Worm (Caenorhabditis elegans) whole organism, L1 larva: ENCODE measurements around the gene F28B1.2.
A peak's percentile ranks its signal among the peaks of the same experiment; 100 is the strongest.

Source experiments
- F16B12.6 ChIP-seq: fragments of 150-350 bp; optimal IDR thresholded peaks from 2 replicates; lab custom pipeline; 2014; ENCODE audit warnings: missing biosample characterization, missing genetic modification characterization
- aha-1 ChIP-seq: fragments of 150-350 bp; optimal IDR thresholded peaks from 2 replicates; lab custom pipeline; 2014; ENCODE audit warnings: missing biosample characterization, missing genetic modification characterization
- efl-1 ChIP-seq, 4 experiments: fragments of 150-350 bp; optimal IDR thresholded peaks in 3 of 4; peaks in 1 of 4; 1 replicate in 1 of 4; 2 replicates in 3 of 4; lab custom pipeline; 2014; ENCODE audit warnings: missing biosample characterization in 2 of 4, missing genetic modification characterization in 2 of 4, missing genetic modification reagents in 2 of 4
- lin-39 ChIP-seq: fragments of 150-350 bp; optimal IDR thresholded peaks from 2 replicates; lab custom pipeline; 2014; ENCODE audit warnings: missing biosample characterization, missing genetic modification reagents, missing genetic modification characterization
- sox-4 ChIP-seq: sonication (generic microtip); optimal IDR thresholded peaks from 2 replicates; lab custom pipeline; 2016; ENCODE audit warnings: missing genetic modification characterization, missing compliant biosample characterization
- tlp-1 ChIP-seq: fragments of 150-350 bp; optimal IDR thresholded peaks from 2 replicates; lab custom pipeline; 2014; ENCODE audit warnings: missing biosample characterization, missing genetic modification characterization
- unc-98 ChIP-seq: fragments of 200-800 bp; sonication (Bioruptor generic); IDR thresholded peaks from 2 replicates; pipeline ENCODE4 v1.3.6; 2022; ENCODE audit warnings: missing genetic modification characterization, missing compliant biosample characterization

F28B1.2 gene

DNA sequence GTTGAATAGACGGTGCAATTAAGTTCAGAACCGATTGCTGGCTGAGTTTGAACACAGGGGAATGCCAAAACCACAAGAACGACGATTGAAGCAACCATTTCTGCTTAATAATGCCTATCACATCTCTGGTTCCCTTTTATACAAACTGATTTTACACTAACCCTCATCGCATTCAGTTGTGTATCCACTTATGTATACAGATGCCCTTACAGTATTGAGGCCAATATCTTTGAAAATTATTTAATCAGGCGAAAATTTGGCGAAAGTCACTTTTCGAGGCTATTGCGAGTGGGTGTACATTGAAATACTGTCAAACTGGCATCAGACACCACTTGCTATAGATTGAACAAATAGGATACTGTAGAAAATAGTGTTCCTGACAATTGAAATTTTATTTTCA lies 54.1 kb downstream of the F28B1.2 start, which contains the start of the genes ZK218.3 and ZK218.4:
Gene ZK218.3 (minus strand): TSS at position 101 of the 400 bp plus-strand sequence.
Gene ZK218.4 (plus strand): TSS at position 186 of the 400 bp plus-strand sequence.
- no peak for TF ChIP-seq lin-39 (tag; lab: Kevin White, UChicago)
- no peak for TF ChIP-seq aha-1 (tag; lab: Kevin White, UChicago)
- TF ChIP-seq unc-98 (GFP tag; lab: Robert Waterston, UW): no peak
- no peak for TF ChIP-seq F16B12.6 (tag; lab: Kevin White, UChicago)
- TF ChIP-seq sox-4 (tag; lab: Kevin White, UChicago): no peak
- TF ChIP-seq tlp-1 (tag; lab: Kevin White, UChicago): no peak
- no peak for TF ChIP-seq efl-1 (optimal IDR thresholded peaks at IDR 0.05; lab: Kevin White, UChicago)
- peak in 1 of 2 experiments; percentile 34 for TF ChIP-seq efl-1 (GFP tag; optimal IDR thresholded peaks at IDR 0.05 in 1 of 2; lab: Kevin White, UChicago)
